Fruit fly (Drosophila melanogaster) whole organism, embryonic: ENCODE measurements around the gene CG7656.

Experiments
- Ada2b ChIP-seq: fragments of 200-800 bp; sonication (Bioruptor generic); IDR thresholded peaks from 2 replicates; pipeline ENCODE4 v1.3.6; 2022; ENCODE audit warnings: missing biosample characterization, missing genetic modification characterization
- Awh ChIP-seq: fragments of 200-800 bp; sonication (Bioruptor generic); IDR thresholded peaks from 2 replicates; pipeline ENCODE4, ENCODE4 v1.3.6; 2022; ENCODE audit warnings: missing biosample characterization, missing genetic modification characterization
- BEAF-32 ChIP-seq: fragments of 200-800 bp; sonication (Bioruptor generic); optimal IDR thresholded peaks from 3 replicates; lab custom pipeline; 2017; ENCODE audit warnings: missing biosample characterization, missing genetic modification characterization, mild to moderate bottlenecking, moderate library complexity, missing genetic modification reagents
- Bdp1 ChIP-seq: fragments of 200-800 bp; sonication (Bioruptor generic); optimal IDR thresholded peaks from 3 replicates; lab custom pipeline; 2016; ENCODE audit warnings: missing biosample characterization, missing genetic modification characterization
- CG10321 ChIP-seq: fragments of 200-800 bp; sonication (Bioruptor generic); IDR thresholded peaks from 2 replicates; pipeline ENCODE4 v1.3.6; 2022; ENCODE audit warnings: missing biosample characterization, missing genetic modification characterization
- CG10654 ChIP-seq: fragments of 200-800 bp; sonication (Bioruptor generic); optimal IDR thresholded peaks from 2 replicates; lab custom pipeline; 2016; ENCODE audit warnings: missing biosample characterization, missing genetic modification characterization
- CG11085 ChIP-seq: fragments of 200-800 bp; sonication (Bioruptor generic); IDR thresholded peaks from 2 replicates; pipeline ENCODE4 v1.3.6; 2022; ENCODE audit warnings: missing biosample characterization, missing genetic modification characterization
- CG17829 ChIP-seq: fragments of 200-800 bp; optimal IDR thresholded peaks from 2 replicates; lab custom pipeline; 2019; ENCODE audit warnings: missing biosample characterization, mild to moderate bottlenecking, missing genetic modification characterization, moderate library complexity
- CG18619 ChIP-seq: fragments of 200-800 bp; sonication (Bioruptor generic); optimal IDR thresholded peaks from 3 replicates; lab custom pipeline; 2017; ENCODE audit warnings: missing biosample characterization, mild to moderate bottlenecking, missing genetic modification characterization
- CG2120 ChIP-seq: fragments of 200-800 bp; sonication (Bioruptor generic); optimal IDR thresholded peaks from 3 replicates; lab custom pipeline; 2016; ENCODE audit warnings: missing biosample characterization, missing genetic modification characterization
- CG2202 ChIP-seq: fragments of 200-800 bp; sonication (Bioruptor generic); optimal IDR thresholded peaks from 2 replicates; lab custom pipeline; 2018; ENCODE audit warnings: missing biosample characterization, mild to moderate bottlenecking, missing genetic modification characterization
- CG3163 ChIP-seq: fragments of 200-800 bp; sonication (Bioruptor generic); optimal IDR thresholded peaks from 3 replicates; lab custom pipeline; 2016; ENCODE audit warnings: missing biosample characterization, missing genetic modification characterization
- CG34224 ChIP-seq: fragments of 200-800 bp; sonication (Bioruptor generic); IDR thresholded peaks from 3 replicates; pipeline ENCODE4 v1.3.6; 2022; ENCODE audit warnings: missing biosample characterization, missing genetic modification characterization; ENCODE audit not compliant: partially characterized antibody
- CG3838 ChIP-seq: fragments of 200-800 bp; sonication (Bioruptor generic); optimal IDR thresholded peaks from 3 replicates; lab custom pipeline; 2016; ENCODE audit warnings: missing biosample characterization, missing genetic modification characterization
- CG4424 ChIP-seq: fragments of 200-800 bp; sonication (Bioruptor generic); optimal IDR thresholded peaks from 3 replicates; lab custom pipeline; 2016; ENCODE audit warnings: missing biosample characterization, missing genetic modification characterization
- CG4730 ChIP-seq: fragments of 200-800 bp; sonication (Bioruptor generic); IDR thresholded peaks from 2 replicates; pipeline ENCODE4 v1.3.6; 2022; ENCODE audit warnings: missing biosample characterization, missing genetic modification characterization
- CG6854 ChIP-seq: fragments of 200-800 bp; sonication (Bioruptor generic); optimal IDR thresholded peaks from 3 replicates; lab custom pipeline; 2017; ENCODE audit warnings: missing biosample characterization, mild to moderate bottlenecking, missing genetic modification characterization
- CG8290 ChIP-seq, 3 experiments: fragments of 200-800 bp; sonication (Bioruptor generic); optimal IDR thresholded peaks; 2 replicates each; lab custom pipeline; 2016 to 2019; ENCODE audit warnings: missing biosample characterization in 3 of 3, missing genetic modification characterization in 3 of 3, mild to moderate bottlenecking in 2 of 3, moderate library complexity in 1 of 3
- CG8944 ChIP-seq: fragments of 200-800 bp; sonication (Bioruptor generic); optimal IDR thresholded peaks from 3 replicates; lab custom pipeline; 2016; ENCODE audit warnings: missing biosample characterization, missing genetic modification characterization
- CG9876 ChIP-seq: fragments of 200-800 bp; sonication (Bioruptor generic); optimal IDR thresholded peaks from 2 replicates; lab custom pipeline; 2016; ENCODE audit warnings: missing biosample characterization, missing genetic modification characterization
- CkIIα-i1 ChIP-seq: fragments of 200-800 bp; sonication (Bioruptor generic); IDR thresholded peaks from 2 replicates; pipeline ENCODE4 v1.3.6; 2022; ENCODE audit warnings: missing biosample characterization, missing genetic modification characterization
- CrebB ChIP-seq: fragments of 200-800 bp; sonication (Bioruptor generic); optimal IDR thresholded peaks from 3 replicates; lab custom pipeline; 2018; ENCODE audit warnings: missing biosample characterization, mild to moderate bottlenecking, missing genetic modification characterization
- E2f2 ChIP-seq: fragments of 200-800 bp; sonication (Bioruptor generic); IDR thresholded peaks from 2 replicates; pipeline ENCODE4 v1.3.6; 2022; ENCODE audit warnings: missing biosample characterization, missing genetic modification characterization
- Eip74EF ChIP-seq, 2 experiments: fragments of 200-800 bp in 1 of 2; fragments of >200 bp in 1 of 2; sonication (Bioruptor generic) in 1 of 2; optimal IDR thresholded peaks; 2 replicates each; lab custom pipeline; 2017 to 2019; ENCODE audit warnings: missing biosample characterization in 2 of 2, missing genetic modification characterization in 2 of 2, mild to moderate bottlenecking in 1 of 2, moderate library complexity in 1 of 2
- Ets97D ChIP-seq: fragments of 200-800 bp; sonication (Bioruptor generic); optimal IDR thresholded peaks from 3 replicates; lab custom pipeline; 2016; ENCODE audit warnings: missing biosample characterization, missing genetic modification characterization
- Gsc ChIP-seq: fragments of 200-800 bp; sonication (Bioruptor generic); IDR thresholded peaks from 2 replicates; pipeline ENCODE4 v1.3.6; 2022; ENCODE audit warnings: missing biosample characterization, missing genetic modification characterization
- HHEX ChIP-seq: fragments of 200-800 bp; sonication (Bioruptor generic); optimal IDR thresholded peaks from 3 replicates; lab custom pipeline; 2017; ENCODE audit warnings: missing biosample characterization, mild to moderate bottlenecking, missing genetic modification characterization, missing genetic modification reagents
- Hr39 ChIP-seq: fragments of >200 bp; optimal IDR thresholded peaks from 2 replicates; lab custom pipeline; 2017
- MESR4 ChIP-seq: fragments of 200-800 bp; sonication (Bioruptor generic); optimal IDR thresholded peaks from 2 replicates; lab custom pipeline; 2018; ENCODE audit warnings: missing biosample characterization, mild to moderate bottlenecking, missing genetic modification characterization, moderate library complexity
- Mes4 ChIP-seq: fragments of 200-800 bp; sonication (Bioruptor generic); optimal IDR thresholded peaks from 2 replicates; lab custom pipeline; 2016; ENCODE audit warnings: missing biosample characterization, missing genetic modification characterization
- Myb ChIP-seq: fragments of 200-800 bp; sonication (Bioruptor generic); optimal IDR thresholded peaks from 2 replicates; lab custom pipeline; 2016; ENCODE audit warnings: missing biosample characterization, missing genetic modification characterization
- Oli ChIP-seq: fragments of 200-800 bp; sonication (Bioruptor generic); optimal IDR thresholded peaks from 2 replicates; lab custom pipeline; 2018; ENCODE audit warnings: missing biosample characterization, mild to moderate bottlenecking, missing genetic modification characterization, moderate library complexity
- Opbp ChIP-seq: fragments of 200-800 bp; sonication (Bioruptor generic); IDR thresholded peaks from 3 replicates; pipeline ENCODE4 v1.3.6; 2022; ENCODE audit warnings: missing biosample characterization, missing genetic modification characterization; ENCODE audit not compliant: partially characterized antibody
- Optix ChIP-seq: fragments of 200-800 bp; sonication (Bioruptor generic); IDR thresholded peaks from 3 replicates; pipeline ENCODE4 v1.3.6; 2022; ENCODE audit warnings: missing biosample characterization, missing genetic modification characterization
- bbx ChIP-seq: fragments of 200-800 bp; sonication (Bioruptor generic); IDR thresholded peaks from 2 replicates; pipeline ENCODE4 v1.3.6; 2022; ENCODE audit warnings: missing biosample characterization, missing genetic modification characterization; ENCODE audit not compliant: partially characterized antibody
- disco-r ChIP-seq: fragments of 200-800 bp; sonication (Bioruptor generic); optimal IDR thresholded peaks from 2 replicates; lab custom pipeline; 2016; ENCODE audit warnings: missing biosample characterization, missing genetic modification characterization
- fd3F ChIP-seq: fragments of 200-800 bp; sonication (Bioruptor generic); optimal IDR thresholded peaks from 2 replicates; lab custom pipeline; 2018; ENCODE audit warnings: missing biosample characterization, mild to moderate bottlenecking, missing genetic modification characterization, moderate library complexity
- fd64A ChIP-seq: fragments of 200-800 bp; sonication (Bioruptor generic); optimal IDR thresholded peaks from 3 replicates; lab custom pipeline; 2018; ENCODE audit warnings: missing biosample characterization, mild to moderate bottlenecking, missing genetic modification characterization
- gro ChIP-seq: fragments of 200-800 bp; sonication (Bioruptor generic); optimal IDR thresholded peaks from 2 replicates; lab custom pipeline; 2016; ENCODE audit warnings: missing biosample characterization, missing genetic modification characterization
- hbn ChIP-seq: fragments of 200-800 bp; sonication (Bioruptor generic); IDR thresholded peaks from 2 replicates; pipeline ENCODE4 v1.3.6; 2022; ENCODE audit warnings: missing biosample characterization, missing genetic modification characterization; ENCODE audit not compliant: partially characterized antibody
- insv ChIP-seq, 2 experiments: fragments of 200-800 bp; sonication (Bioruptor generic); optimal IDR thresholded peaks; 3 replicates each; lab custom pipeline; 2016 to 2018; ENCODE audit warnings: missing biosample characterization in 2 of 2, missing genetic modification characterization in 2 of 2
- lov ChIP-seq, 2 experiments: fragments of 200-800 bp in 1 of 2; fragments of >200 bp in 1 of 2; sonication (Bioruptor generic) in 1 of 2; IDR thresholded peaks in 1 of 2; optimal IDR thresholded peaks in 1 of 2; 2 replicates in 1 of 2; 3 replicates in 1 of 2; pipeline versions ENCODE4 v1.3.6 to Lab custom; 2017 to 2022; ENCODE audit warnings: missing biosample characterization in 1 of 2, missing genetic modification characterization in 1 of 2
- nmo ChIP-seq: fragments of 200-800 bp; sonication (Bioruptor generic); optimal IDR thresholded peaks from 2 replicates; lab custom pipeline; 2018; ENCODE audit warnings: missing biosample characterization, mild to moderate bottlenecking, missing genetic modification characterization, moderate library complexity
- nom ChIP-seq: fragments of 200-800 bp; sonication (Bioruptor generic); optimal IDR thresholded peaks from 2 replicates; lab custom pipeline; 2017; ENCODE audit warnings: missing biosample characterization, missing genetic modification characterization, mild to moderate bottlenecking, moderate library complexity, missing genetic modification reagents
- slp2 ChIP-seq: fragments of 200-800 bp; sonication (Bioruptor generic); optimal IDR thresholded peaks from 2 replicates; lab custom pipeline; 2016; ENCODE audit warnings: missing biosample characterization, missing genetic modification characterization
- sr ChIP-seq: fragments of 200-800 bp; sonication (Bioruptor generic); IDR thresholded peaks from 3 replicates; pipeline ENCODE4 v1.3.6; 2022; ENCODE audit warnings: missing biosample characterization, missing genetic modification characterization
- tll ChIP-seq, 2 experiments: fragments of 200-800 bp in 1 of 2; fragments of >200 bp in 1 of 2; sonication (Bioruptor generic) in 1 of 2; optimal IDR thresholded peaks; 2 replicates each; lab custom pipeline; 2017 to 2019; ENCODE audit warnings: missing biosample characterization in 2 of 2, missing genetic modification characterization in 2 of 2, mild to moderate bottlenecking in 1 of 2, moderate library complexity in 1 of 2
- tna ChIP-seq: fragments of 200-800 bp; sonication (Bioruptor generic); IDR thresholded peaks from 2 replicates; pipeline ENCODE4 v1.3.6; 2022; ENCODE audit warnings: missing biosample characterization, missing genetic modification characterization; ENCODE audit not compliant: partially characterized antibody
- vnd ChIP-seq: fragments of 200-800 bp; sonication (Bioruptor generic); IDR thresholded peaks from 3 replicates; pipeline ENCODE4 v1.3.6; 2022; ENCODE audit warnings: missing biosample characterization, missing genetic modification characterization; ENCODE audit not compliant: partially characterized antibody
- vvl ChIP-seq: fragments of 200-800 bp; sonication (Bioruptor generic); IDR thresholded peaks from 2 replicates; pipeline ENCODE4 v1.3.6; 2022; ENCODE audit warnings: missing biosample characterization, missing genetic modification characterization

The CG7656 gene

DNA sequence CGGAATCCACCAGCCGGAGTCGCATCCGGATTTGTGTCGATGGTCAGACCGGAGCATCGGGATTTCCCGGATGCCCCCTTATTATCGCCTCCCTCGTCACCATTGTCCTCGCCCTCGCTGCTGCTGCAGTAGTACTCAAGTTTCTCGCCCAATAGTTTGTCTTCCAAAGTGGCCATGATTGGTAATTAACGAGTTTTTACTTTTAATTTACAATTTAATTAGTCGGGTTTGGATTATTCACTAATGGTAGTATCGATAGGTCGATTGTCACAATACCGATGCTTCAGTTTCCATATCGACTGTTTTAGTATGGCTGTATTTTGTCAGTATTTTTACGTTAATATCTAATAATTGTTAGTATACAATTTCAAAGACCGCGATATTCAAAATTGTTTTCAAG is 22.1 kb upstream of the CG7656 start, which contains the start of gene CG7650 (continued):
- TF ChIP-seq Opbp (peak; percentile 88), CG9876 (GFP tag; lab: Kevin White, UChicago) (no peak), lov (optimal IDR thresholded peaks at IDR 0.05; lab: Kevin White, UChicago) (no peak), lov (GFP tag; IDR thresholded peaks at IDR 0.05; lab: Robert Waterston, UW) (no peak), Ets97D (GFP tag; lab: Kevin White, UChicago) (peak; percentile 12), CkIIα-i1 (GFP tag; lab: Robert Waterston, UW) (no peak), CG4424 (no peak), vvl (GFP tag; lab: Robert Waterston, UW) (peak; percentile 29; the same call in 1 of the 2 replicates), bbx (GFP tag; lab: Robert Waterston, UW) (peak; percentile 94), Myb (GFP tag; lab: Kevin White, UChicago) (peak; percentile 28), tna (GFP tag; lab: Robert Waterston, UW) (peak; percentile 69), tll (GFP tag; optimal IDR thresholded peaks at IDR 0.05; lab: Kevin White, UChicago) (no peak), CG34224 (GFP tag; lab: Robert Waterston, UW) (peak; percentile 94), sr (GFP tag; lab: Robert Waterston, UW) (no peak), CG10321 (GFP tag; lab: Robert Waterston, UW) (no peak), HHEX (GFP tag; lab: Kevin White, UChicago) (no peak), CG6854 (GFP tag; lab: Kevin White, UChicago) (no peak), CrebB (tag; lab: Kevin White, UChicago) (no peak), CG11085 (GFP tag; lab: Robert Waterston, UW) (no peak), hbn (peak; percentile 97), CG10654 (GFP tag; lab: Kevin White, UChicago) (no peak), Gsc (GFP tag; lab: Robert Waterston, UW) (no peak), nom (no peak), CG3163 (GFP tag; lab: Kevin White, UChicago) (no peak), gro (GFP tag; lab: Kevin White, UChicago) (no peak), BEAF-32 (GFP tag; lab: Kevin White, UChicago) (peak; percentile 87), Optix (GFP tag; lab: Robert Waterston, UW) (no peak), Bdp1 (no peak), MESR4 (GFP tag; lab: Kevin White, UChicago) (peak; percentile 87), CG4730 (no peak), Ada2b (no peak), CG2120 (no peak), CG18619 (GFP tag; lab: Kevin White, UChicago) (no peak), slp2 (peak; percentile 3), CG8944 (GFP tag; lab: Kevin White, UChicago) (no peak), fd64A (GFP tag; lab: Kevin White, UChicago) (no peak), disco-r (GFP tag; lab: Kevin White, UChicago) (no peak), CG3838 (GFP tag; lab: Kevin White, UChicago) (no peak), Awh (no peak), Eip74EF (GFP tag; optimal IDR thresholded peaks at IDR 0.05; lab: Kevin White, UChicago) (no peak), CG17829 (tag; lab: Kevin White, UChicago) (peak; percentile 34), Hr39 (no peak), CG2202 (tag; lab: Kevin White, UChicago) (no peak), fd3F (GFP tag; lab: Kevin White, UChicago) (no peak), Mes4 (GFP tag; lab: Kevin White, UChicago) (no peak), nmo (GFP tag; lab: Kevin White, UChicago) (no peak), CG8290 (GFP tag; optimal IDR thresholded peaks at IDR 0.05; lab: Kevin White, UChicago) (no peak), CG8290 (tag; optimal IDR thresholded peaks at IDR 0.05; lab: Kevin White, UChicago) (no peak), insv (GFP tag; optimal IDR thresholded peaks at IDR 0.05; lab: Kevin White, UChicago) (no peak), vnd (GFP tag; lab: Robert Waterston, UW) (peak; percentile 83), Oli (no peak), E2f2 (GFP tag; lab: Robert Waterston, UW) (peak; percentile 95)
